Fruit fly (Drosophila melanogaster): Measurements from ENCODE around the gene CG13001.

- TF ChIP-seq OdsH (GFP tag; optimal IDR thresholded peaks at IDR 0.05): no peak
- no peak for TF ChIP-seq Hr39 (GFP tag; optimal IDR thresholded peaks at IDR 0.05)
- no peak for TF ChIP-seq CG6808 (GFP tag; optimal IDR thresholded peaks at IDR 0.05)
- TF ChIP-seq fd59A (GFP tag; optimal IDR thresholded peaks at IDR 0.05): no peak
- TF ChIP-seq CG16779 (tag; optimal IDR thresholded peaks at IDR 0.05): no peak
- no peak for TF ChIP-seq Blimp-1 (GFP tag; optimal IDR thresholded peaks at IDR 0.05)
Observed at dm6 chrX:16897087-16897486, 45.6 kb downstream of the CG13001 start, which contains the start of gene CG33252.
